Worm (Caenorhabditis elegans): ENCODE results near the gene clec-163.

DNA sequence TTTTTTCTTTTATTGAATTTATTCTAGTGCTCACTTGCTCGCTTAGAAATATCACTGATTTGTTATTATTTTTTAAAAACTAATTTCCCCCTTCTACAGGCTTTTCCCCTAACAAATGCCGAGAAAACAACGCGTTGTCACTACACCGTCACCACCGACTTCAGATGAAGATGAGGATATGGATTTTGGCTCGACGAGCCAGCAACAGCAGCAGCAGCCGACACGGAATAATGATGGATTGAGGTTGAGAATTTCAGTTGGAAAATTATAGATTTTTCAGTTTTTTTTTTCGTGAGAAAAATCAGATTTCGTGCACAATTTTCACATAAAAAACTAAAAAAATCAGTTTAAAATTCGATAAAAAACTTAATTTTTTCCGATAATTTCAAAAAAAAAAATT lies 31.1 kb upstream of the clec-163 start, which contains the start of gene dpy-28:
- TF ChIP-seq nfya-1 (tag; optimal IDR thresholded peaks at IDR 0.05): no peak
- no peak for TF ChIP-seq fkh-10 (GFP tag; optimal IDR thresholded peaks at IDR 0.05)
- TF ChIP-seq rnt-1 (tag; optimal IDR thresholded peaks at IDR 0.05): no peak
